Worm (Caenorhabditis elegans) whole organism, young adult: ENCODE results near the gene cyp-33C2.

Experiments
- F55B11.4 ChIP-seq: sonication (generic microtip); optimal IDR thresholded peaks from 2 replicates; lab custom pipeline; 2016; ENCODE audit warnings: missing compliant biosample characterization, missing genetic modification characterization, borderline replicate concordance; ENCODE audit not compliant: insufficient read depth
- snpc-4 ChIP-seq, 5 experiments: fragments of 150-350 bp in 1 of 5; sonication (generic microtip) in 4 of 5; optimal IDR thresholded peaks; 2 replicates each; lab custom pipeline; 2014 to 2018; ENCODE audit warnings: missing genetic modification characterization in 5 of 5, missing biosample characterization in 3 of 5, antibody characterized with exemption in 2 of 5, mild to moderate bottlenecking in 2 of 5, missing compliant biosample characterization in 2 of 5, missing genotype in 2 of 5, moderate library complexity in 2 of 5, missing genetic modification reagents in 1 of 5

ce11 chrV:2155232-2155631 lies 28.1 kb upstream of the cyp-33C2 start, which contains the start of gene srbc-21:
- TF ChIP-seq F55B11.4 (tag; lab: Kevin White, UChicago) (no peak), snpc-4 (GFP tag; optimal IDR thresholded peaks at IDR 0.05; lab: Kevin White, UChicago) (no peak), snpc-4 (tag; optimal IDR thresholded peaks at IDR 0.05; lab: Kevin White, UChicago) (no peak)
